Fruit fly (Drosophila melanogaster) whole organism, prepupa: ENCODE results near the gene CG4789.

ENCODE experiments used
- Blimp-1 ChIP-seq: fragments of 200-800 bp; sonication (Bioruptor generic); optimal IDR thresholded peaks from 3 replicates; lab custom pipeline; 2017; ENCODE audit warnings: missing biosample characterization, missing genetic modification characterization, mild to moderate bottlenecking, moderate library complexity, missing genetic modification reagents
- CG10631 ChIP-seq: fragments of 200-800 bp; sonication (Bioruptor generic); optimal IDR thresholded peaks from 2 replicates; lab custom pipeline; 2016; ENCODE audit warnings: missing biosample characterization, missing genetic modification characterization
- CG10669 ChIP-seq: fragments of 200-800 bp; sonication (Bioruptor generic); optimal IDR thresholded peaks from 3 replicates; lab custom pipeline; 2018; ENCODE audit warnings: missing biosample characterization, mild to moderate bottlenecking, missing genetic modification characterization, moderate library complexity
- CG11762 ChIP-seq: fragments of 200-800 bp; sonication (Bioruptor generic); optimal IDR thresholded peaks from 3 replicates; lab custom pipeline; 2016; ENCODE audit warnings: missing biosample characterization, missing genetic modification characterization; ENCODE audit not compliant: insufficient read depth
- CG15336 ChIP-seq: fragments of 200-800 bp; sonication (Bioruptor generic); IDR thresholded peaks from 2 replicates; pipeline ENCODE4 v1.3.6; 2022; ENCODE audit warnings: missing biosample characterization, missing genetic modification characterization
- CG16779 ChIP-seq: fragments of 200-800 bp; sonication (Bioruptor generic); optimal IDR thresholded peaks from 3 replicates; lab custom pipeline; 2017; ENCODE audit warnings: missing biosample characterization, mild to moderate bottlenecking, missing genetic modification characterization
- CG3032 ChIP-seq: fragments of 200-800 bp; optimal IDR thresholded peaks from 2 replicates; lab custom pipeline; 2019; ENCODE audit warnings: missing biosample characterization, mild to moderate bottlenecking, missing genetic modification characterization, moderate library complexity
- CG32006 ChIP-seq: fragments of 200-800 bp; sonication (Bioruptor generic); optimal IDR thresholded peaks from 3 replicates; lab custom pipeline; 2017; ENCODE audit warnings: missing biosample characterization, mild to moderate bottlenecking, missing genetic modification characterization
- CG3919 ChIP-seq: fragments of 200-800 bp; sonication (Bioruptor generic); optimal IDR thresholded peaks from 3 replicates; lab custom pipeline; 2016; ENCODE audit warnings: missing biosample characterization, missing genetic modification characterization
- CG6276 ChIP-seq: fragments of 200-800 bp; sonication (Bioruptor generic); optimal IDR thresholded peaks from 2 replicates; lab custom pipeline; 2017; ENCODE audit warnings: missing biosample characterization, mild to moderate bottlenecking, missing genetic modification characterization
- CG6792 ChIP-seq: fragments of 200-800 bp; sonication (Bioruptor generic); optimal IDR thresholded peaks from 3 replicates; lab custom pipeline; 2016; ENCODE audit warnings: missing biosample characterization, missing genetic modification characterization
- CG6854 ChIP-seq: fragments of 200-800 bp; sonication (Bioruptor generic); optimal IDR thresholded peaks from 2 replicates; lab custom pipeline; 2017; ENCODE audit warnings: missing biosample characterization, mild to moderate bottlenecking, missing genetic modification characterization
- CG7368 ChIP-seq: fragments of 200-800 bp; sonication (Bioruptor generic); optimal IDR thresholded peaks from 3 replicates; lab custom pipeline; 2016; ENCODE audit warnings: missing biosample characterization, missing genetic modification characterization
- CG8119 ChIP-seq: fragments of 200-800 bp; sonication (Bioruptor generic); IDR thresholded peaks from 3 replicates; pipeline ENCODE4 v1.3.6; 2022; ENCODE audit warnings: missing biosample characterization, missing genetic modification characterization
- CG8319 ChIP-seq: fragments of 200-800 bp; sonication (Bioruptor generic); optimal IDR thresholded peaks from 3 replicates; lab custom pipeline; 2016; ENCODE audit warnings: missing biosample characterization, missing genetic modification characterization
- CG8632 ChIP-seq: fragments of 200-800 bp; sonication (Bioruptor generic); optimal IDR thresholded peaks from 3 replicates; lab custom pipeline; 2016; ENCODE audit warnings: missing biosample characterization, missing genetic modification characterization
- CG9139 ChIP-seq: fragments of 200-800 bp; sonication (Bioruptor generic); optimal IDR thresholded peaks from 3 replicates; lab custom pipeline; 2017; ENCODE audit warnings: missing biosample characterization, mild to moderate bottlenecking, missing genetic modification characterization
- Eip75B ChIP-seq: fragments of 200-800 bp; sonication (Bioruptor generic); optimal IDR thresholded peaks from 3 replicates; lab custom pipeline; 2016; ENCODE audit warnings: missing biosample characterization, missing genetic modification characterization
- Eip78C ChIP-seq: fragments of 200-800 bp; sonication (Bioruptor generic); peaks from one replicate; lab custom pipeline; 2016; ENCODE audit warnings: missing biosample characterization, missing genetic modification characterization
- Eip93F ChIP-seq: fragments of 200-800 bp; sonication (Bioruptor generic); optimal IDR thresholded peaks from 2 replicates; lab custom pipeline; 2016; ENCODE audit warnings: missing biosample characterization, mild to moderate bottlenecking, missing genetic modification characterization
- Ets96B ChIP-seq: fragments of 200-800 bp; optimal IDR thresholded peaks from 2 replicates; lab custom pipeline; 2019; ENCODE audit warnings: missing biosample characterization, mild to moderate bottlenecking, missing genetic modification characterization, moderate library complexity
- Hr38 ChIP-seq: sonication (Bioruptor generic); optimal IDR thresholded peaks from 2 replicates; lab custom pipeline; 2016; ENCODE audit warnings: missing biosample characterization, missing genetic modification characterization
- Hr4 ChIP-seq: fragments of 200-800 bp; sonication (Bioruptor generic); optimal IDR thresholded peaks from 3 replicates; lab custom pipeline; 2016; ENCODE audit warnings: missing biosample characterization, missing genetic modification characterization
- Lpt ChIP-seq: fragments of 200-800 bp; sonication (Bioruptor generic); optimal IDR thresholded peaks from 3 replicates; lab custom pipeline; 2016; ENCODE audit warnings: missing biosample characterization, missing genetic modification characterization
- Met ChIP-seq: fragments of 200-800 bp; sonication (Bioruptor generic); optimal IDR thresholded peaks from 3 replicates; lab custom pipeline; 2016; ENCODE audit warnings: missing biosample characterization, missing genetic modification characterization
- OdsH ChIP-seq: fragments of 200-800 bp; sonication (Bioruptor generic); optimal IDR thresholded peaks from 3 replicates; lab custom pipeline; 2016; ENCODE audit warnings: missing biosample characterization, missing genetic modification characterization
- Sox102F ChIP-seq: fragments of 200-800 bp; sonication (Bioruptor generic); optimal IDR thresholded peaks from 2 replicates; lab custom pipeline; 2016; ENCODE audit warnings: missing biosample characterization, mild to moderate bottlenecking, missing genetic modification characterization
- achi ChIP-seq: fragments of 200-800 bp; sonication (Bioruptor generic); optimal IDR thresholded peaks from 3 replicates; lab custom pipeline; 2016; ENCODE audit warnings: missing biosample characterization, missing genetic modification characterization
- cyc ChIP-seq: fragments of 200-800 bp; sonication (Bioruptor generic); optimal IDR thresholded peaks from 3 replicates; lab custom pipeline; 2016; ENCODE audit warnings: missing biosample characterization, missing genetic modification characterization
- dsx ChIP-seq: fragments of 200-800 bp; optimal IDR thresholded peaks from 3 replicates; lab custom pipeline; 2019; ENCODE audit warnings: missing biosample characterization, mild to moderate bottlenecking, missing genetic modification characterization, moderate library complexity; ENCODE audit not compliant: poor library complexity, severe bottlenecking
- eg ChIP-seq: fragments of 200-800 bp; sonication (Bioruptor generic); IDR thresholded peaks from 3 replicates; pipeline ENCODE4 v1.3.6; 2022; ENCODE audit warnings: missing biosample characterization, missing genetic modification characterization
- esn ChIP-seq: fragments of 200-800 bp; sonication (Bioruptor generic); optimal IDR thresholded peaks from 2 replicates; lab custom pipeline; 2016; ENCODE audit warnings: missing biosample characterization, mild to moderate bottlenecking, missing genetic modification characterization, moderate library complexity
- fd85E ChIP-seq: fragments of 200-800 bp; sonication (Bioruptor generic); optimal IDR thresholded peaks from 3 replicates; lab custom pipeline; 2016; ENCODE audit warnings: missing biosample characterization, missing genetic modification characterization
- fkh ChIP-seq: fragments of 200-800 bp; sonication (Bioruptor generic); optimal IDR thresholded peaks from 3 replicates; lab custom pipeline; 2017; ENCODE audit warnings: missing biosample characterization, mild to moderate bottlenecking, missing genetic modification characterization, moderate library complexity
- lz ChIP-seq: fragments of 200-800 bp; sonication (Bioruptor generic); optimal IDR thresholded peaks from 3 replicates; lab custom pipeline; 2016; ENCODE audit warnings: missing biosample characterization, missing genetic modification characterization
- net ChIP-seq: fragments of 200-800 bp; sonication (Bioruptor generic); optimal IDR thresholded peaks from 3 replicates; lab custom pipeline; 2016; ENCODE audit warnings: missing biosample characterization, missing genetic modification characterization
- pdm3 ChIP-seq: fragments of 200-800 bp; sonication (Bioruptor generic); optimal IDR thresholded peaks from 3 replicates; lab custom pipeline; 2016; ENCODE audit warnings: missing biosample characterization, missing genetic modification characterization
- salr ChIP-seq, 2 experiments: fragments of 200-800 bp; sonication (Bioruptor generic); optimal IDR thresholded peaks; 3 replicates each; lab custom pipeline; 2016 to 2018; ENCODE audit warnings: missing biosample characterization in 2 of 2, missing genetic modification characterization in 2 of 2, mild to moderate bottlenecking in 1 of 2
- spab ChIP-seq: fragments of 200-800 bp; sonication (Bioruptor generic); optimal IDR thresholded peaks from 2 replicates; lab custom pipeline; 2017; ENCODE audit warnings: missing biosample characterization, mild to moderate bottlenecking, missing genetic modification characterization, missing genetic modification reagents
- ss ChIP-seq, 2 experiments: fragments of 200-800 bp; sonication (Bioruptor generic); optimal IDR thresholded peaks; 2 replicates in 1 of 2; 3 replicates in 1 of 2; lab custom pipeline; 2017 to 2018; ENCODE audit warnings: mild to moderate bottlenecking in 2 of 2, missing biosample characterization in 2 of 2, missing genetic modification characterization in 2 of 2, moderate library complexity in 1 of 2
- svp ChIP-seq: fragments of 200-800 bp; sonication (Bioruptor generic); peaks from one replicate; lab custom pipeline; 2016; ENCODE audit warnings: missing biosample characterization, missing genetic modification characterization
- topi ChIP-seq: fragments of 200-800 bp; sonication (Bioruptor generic); optimal IDR thresholded peaks from 3 replicates; lab custom pipeline; 2016; ENCODE audit warnings: missing biosample characterization, missing genetic modification characterization

CG4789 gene

dm6 chrX:16775083-16775482, 25.6 kb upstream of the CG4789 start (continued):
- TF ChIP-seq CG6792 = no peak
- no peak for TF ChIP-seq CG8119 (GFP tag; lab: Robert Waterston, UW)
- TF ChIP-seq Sox102F (GFP tag; lab: Kevin White, UChicago) = no peak
- TF ChIP-seq Eip75B (GFP tag; lab: Kevin White, UChicago) = no peak
- TF ChIP-seq, all 60 proteins: peak for 0

DNA sequence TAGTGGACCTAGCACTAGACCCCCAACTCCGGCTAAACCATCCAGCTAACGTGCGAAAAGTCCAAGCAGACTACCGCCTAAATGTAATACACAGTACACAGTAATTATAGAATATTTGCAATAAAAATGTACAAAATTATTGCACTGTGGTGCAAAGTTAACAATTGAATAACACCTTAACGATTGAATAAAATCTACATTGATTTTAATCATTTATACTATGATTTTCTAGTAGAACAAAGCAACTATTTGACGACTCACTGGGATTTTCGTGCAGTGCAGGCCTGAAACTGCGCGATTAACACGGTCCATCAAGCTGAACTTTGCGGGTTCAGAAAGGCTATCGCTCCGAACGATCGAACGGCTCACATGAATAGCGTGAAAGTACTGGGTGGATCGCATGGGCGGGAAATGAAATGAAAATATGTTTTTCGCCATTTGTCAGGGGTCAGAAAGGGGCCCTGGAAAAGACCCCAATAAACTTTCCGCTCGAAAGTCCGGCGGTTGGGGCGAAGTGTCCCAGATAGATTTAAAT, 22.5 kb upstream of the CG4789 start:
- peak; percentile 96 for TF ChIP-seq svp (GFP tag; lab: Kevin White, UChicago)
- TF ChIP-seq achi = peak; percentile 9
- peak; percentile 76 for TF ChIP-seq Eip78C (GFP tag; lab: Kevin White, UChicago)
- peak; percentile 28; the same call in 1 of the 3 replicates for TF ChIP-seq eg
- peak; percentile 32 for TF ChIP-seq pdm3 (GFP tag; lab: Kevin White, UChicago)
- TF ChIP-seq fd85E (GFP tag; lab: Kevin White, UChicago) = no peak
- TF ChIP-seq CG10669 (GFP tag; lab: Kevin White, UChicago) = peak; percentile 13
- TF ChIP-seq salr (GFP tag; optimal IDR thresholded peaks at IDR 0.05; lab: Kevin White, UChicago) = peak in 1 of 2 experiments; percentile 0
- peak; percentile 3 for TF ChIP-seq CG3032
- peak; percentile 25 for TF ChIP-seq dsx (GFP tag; lab: Kevin White, UChicago)
- no peak for TF ChIP-seq cyc (GFP tag; lab: Kevin White, UChicago)
- TF ChIP-seq Ets96B (tag; lab: Kevin White, UChicago) = peak; percentile 3
- TF ChIP-seq Hr4 (GFP tag; lab: Kevin White, UChicago) = peak; percentile 29
- no peak for TF ChIP-seq CG10631
- TF ChIP-seq CG6276 (GFP tag; lab: Kevin White, UChicago) = peak; percentile 40
- 0 out of 3 replicates have a peak, but pooled peaks have one; percentile 39 for TF ChIP-seq CG8119 (GFP tag; lab: Robert Waterston, UW)
- TF ChIP-seq topi (GFP tag; lab: Kevin White, UChicago) = peak; percentile 28
- TF ChIP-seq CG3919 (GFP tag; lab: Kevin White, UChicago) = peak; percentile 22
- no peak for TF ChIP-seq esn (GFP tag; lab: Kevin White, UChicago)
- TF ChIP-seq spab (GFP tag; lab: Kevin White, UChicago) = no peak
- peak; percentile 56 for TF ChIP-seq CG32006
- no peak for TF ChIP-seq Blimp-1

DNA sequence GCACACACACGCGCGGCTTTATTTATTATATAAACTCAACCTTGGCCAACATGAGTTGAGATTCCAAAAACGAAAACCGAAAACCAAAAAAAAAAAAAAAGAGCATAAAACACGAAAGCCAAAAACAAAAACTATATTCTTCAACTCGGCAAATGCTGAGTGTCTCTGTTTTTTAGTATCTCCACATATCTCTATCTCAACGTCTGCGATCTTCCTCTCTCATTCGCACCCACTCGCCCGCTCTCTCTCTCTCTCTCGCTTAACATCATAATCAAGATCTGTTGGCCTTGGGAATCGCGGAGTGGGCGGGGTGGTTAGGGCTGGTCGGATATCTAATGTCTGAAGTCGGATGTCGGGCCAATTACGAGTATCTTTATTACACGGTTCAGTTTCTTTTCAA, 20.5 kb upstream of the CG4789 start:
- TF ChIP-seq fkh (GFP tag; lab: Kevin White, UChicago) (peak; percentile 17), CG16779 (tag; lab: Kevin White, UChicago) (no peak)

DNA sequence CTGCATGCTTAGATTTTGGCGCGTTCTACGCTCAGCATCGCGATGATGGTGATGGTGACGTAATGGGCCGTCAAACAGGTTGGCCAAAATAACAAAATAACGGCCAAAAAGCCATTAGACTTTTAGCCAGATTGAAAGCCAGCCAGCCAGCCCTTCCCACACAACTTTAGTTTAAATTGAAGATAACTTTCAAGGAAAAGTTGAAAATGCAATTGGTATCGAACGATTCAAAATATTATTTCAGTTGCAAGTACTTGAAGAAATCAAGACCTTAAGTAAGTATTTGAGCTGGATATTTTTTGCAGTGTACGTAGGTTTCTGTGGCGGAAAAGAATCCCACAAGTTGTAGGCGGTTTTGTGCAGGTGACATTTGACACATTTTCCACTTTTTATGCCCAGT, 19.7 kb upstream of the CG4789 start:
- TF ChIP-seq CG6854 (GFP tag; lab: Kevin White, UChicago) = no peak
- TF ChIP-seq topi (GFP tag; lab: Kevin White, UChicago) = no peak
- no peak for TF ChIP-seq Ets96B (tag; lab: Kevin White, UChicago)
- no peak for TF ChIP-seq dsx (GFP tag; lab: Kevin White, UChicago)
- no peak for TF ChIP-seq salr (GFP tag; optimal IDR thresholded peaks at IDR 0.05; lab: Kevin White, UChicago)
- TF ChIP-seq CG3032 = no peak
- TF ChIP-seq OdsH = no peak
- TF ChIP-seq fkh (GFP tag; lab: Kevin White, UChicago) = no peak
- TF ChIP-seq eg = peak; percentile 42
- TF ChIP-seq Sox102F (GFP tag; lab: Kevin White, UChicago) = no peak
- TF ChIP-seq CG9139 (GFP tag; lab: Kevin White, UChicago) = no peak
- no peak for TF ChIP-seq Blimp-1
- TF ChIP-seq CG11762 (GFP tag; lab: Kevin White, UChicago) = no peak
- TF ChIP-seq Lpt (GFP tag; lab: Kevin White, UChicago) = no peak
- TF ChIP-seq Eip93F (GFP tag; lab: Kevin White, UChicago) = no peak
- no peak for TF ChIP-seq Hr38
- no peak for TF ChIP-seq CG8632 (GFP tag; lab: Kevin White, UChicago)
- peak; percentile 8 for TF ChIP-seq Hr4 (GFP tag; lab: Kevin White, UChicago)
- TF ChIP-seq ss (GFP tag; optimal IDR thresholded peaks at IDR 0.05; lab: Kevin White, UChicago) = no peak
- peak; percentile 40; the same call in 1 of the 2 replicates for TF ChIP-seq CG15336 (GFP tag; lab: Robert Waterston, UW)
- TF ChIP-seq CG7368 = no peak
- TF ChIP-seq CG10631 = no peak
- peak; percentile 35 for TF ChIP-seq CG32006
- TF ChIP-seq svp (GFP tag; lab: Kevin White, UChicago) = no peak
- TF ChIP-seq CG10669 (GFP tag; lab: Kevin White, UChicago) = no peak
- no peak for TF ChIP-seq CG6792
- TF ChIP-seq Met (GFP tag; lab: Kevin White, UChicago) = no peak
- TF ChIP-seq lz (GFP tag; lab: Kevin White, UChicago) = no peak
- no peak for TF ChIP-seq cyc (GFP tag; lab: Kevin White, UChicago)
- TF ChIP-seq CG8319 (GFP tag; lab: Kevin White, UChicago) = no peak
- no peak for TF ChIP-seq net
- no peak for TF ChIP-seq CG8119 (GFP tag; lab: Robert Waterston, UW)
- TF ChIP-seq fd85E (GFP tag; lab: Kevin White, UChicago) = no peak
